Fruit fly (Drosophila melanogaster) whole organism, embryonic: ENCODE results near the gene Cbp20.

ENCODE experiments used
- Fer3 ChIP-seq: fragments of 200-800 bp; sonication (Bioruptor generic); optimal IDR thresholded peaks from 2 replicates; lab custom pipeline; 2018; ENCODE audit warnings: missing biosample characterization, mild to moderate bottlenecking, missing genetic modification characterization, moderate library complexity
- dimm ChIP-seq: fragments of 200-800 bp; sonication (Bioruptor generic); IDR thresholded peaks from 2 replicates; pipeline ENCODE4 v1.3.6; 2022; ENCODE audit warnings: missing biosample characterization, missing genetic modification characterization
- hb ChIP-seq: fragments of 200-800 bp; sonication (Bioruptor generic); IDR thresholded peaks from 3 replicates; pipeline ENCODE4 v1.3.6; 2022; ENCODE audit warnings: missing biosample characterization, missing genetic modification characterization; ENCODE audit not compliant: partially characterized antibody
- hbn ChIP-seq: fragments of 200-800 bp; sonication (Bioruptor generic); IDR thresholded peaks from 2 replicates; pipeline ENCODE4 v1.3.6; 2022; ENCODE audit warnings: missing biosample characterization, missing genetic modification characterization; ENCODE audit not compliant: partially characterized antibody
- zfh1 ChIP-seq: fragments of 200-800 bp; sonication (Bioruptor generic); IDR thresholded peaks from 3 replicates; pipeline ENCODE4 v1.3.6; 2022; ENCODE audit warnings: missing biosample characterization, missing genetic modification characterization

DNA sequence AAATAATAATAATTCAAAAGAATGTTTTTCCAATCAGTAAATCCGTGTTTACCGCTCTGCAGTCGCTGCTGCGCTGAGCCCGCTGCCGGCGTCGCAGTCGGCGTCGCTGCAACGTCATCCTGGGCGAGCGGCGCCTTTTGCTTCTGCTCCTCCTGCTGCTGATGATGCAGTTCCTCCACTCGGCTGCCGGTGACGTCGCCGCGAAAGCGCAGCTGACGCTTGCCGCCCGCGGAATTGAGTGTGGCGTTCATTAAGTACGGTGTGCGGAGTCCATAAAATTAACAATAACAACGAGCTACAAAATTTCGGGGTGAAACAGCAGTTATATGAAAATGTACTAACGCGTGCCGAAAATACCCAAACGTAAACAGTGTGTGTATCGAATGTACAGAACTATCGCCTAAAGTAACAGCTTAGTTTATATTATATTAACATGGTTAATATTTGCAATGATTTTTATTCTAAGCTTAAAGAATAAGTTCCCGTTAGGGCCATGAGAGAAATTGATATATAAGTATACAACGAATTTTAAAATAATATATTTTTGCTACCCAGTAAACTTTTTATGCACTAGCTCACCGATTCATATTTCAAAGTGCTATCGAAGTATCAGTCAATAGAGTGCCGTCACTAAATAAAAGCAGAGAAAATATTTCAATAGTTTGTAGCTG is at the start of gene Cbp20, which contains the start of gene CG7218:
- TF ChIP-seq hbn (GFP tag; lab: Robert Waterston, UW) (peak; percentile 76), Fer3 (tag; lab: Kevin White, UChicago) (peak; percentile 78), zfh1 (peak; percentile 74), dimm (peak; percentile 55; the same call in 1 of the 2 replicates), hb (GFP tag; lab: Robert Waterston, UW) (peak; percentile 76)
